ENCODE assay signal across 1 worm cellular context in genomic region chrX:4395073-4395850, ce11.
A peak's percentile ranks its signal among the peaks of the same experiment; 100 is the strongest.
TF ChIP-seq lines count a peak whose summit lies in the region.

No protein-coding gene starts in this region.

TF ChIP-seq in whole organism, L4 larva, 104 proteins besides CTCF, POLR2A, EP300 and RAD21 (continued from another document):
- TF ChIP-seq jun-1 (tag; optimal IDR thresholded peaks at IDR 0.05; lab: Kevin White, UChicago) = peak; percentile 71
- TF ChIP-seq D1046.2 (GFP tag; IDR thresholded peaks at IDR 0.05; lab: Robert Waterston, UW) = no peak
- TF ChIP-seq hlh-11 (tag; optimal IDR thresholded peaks at IDR 0.05; lab: Kevin White, UChicago) = peak; percentile 83
- peak; percentile 16 for TF ChIP-seq pqm-1 (tag; optimal IDR thresholded peaks at IDR 0.05; lab: Kevin White, UChicago)
- TF ChIP-seq zag-1 (tag; optimal IDR thresholded peaks at IDR 0.05; lab: Kevin White, UChicago) = no peak
- TF ChIP-seq mxl-3 (GFP tag; optimal IDR thresholded peaks at IDR 0.05; lab: Kevin White, UChicago) = peak; percentile 78
- peak; percentile 38 for TF ChIP-seq fkh-10 (GFP tag; optimal IDR thresholded peaks at IDR 0.05; lab: Kevin White, UChicago)
- TF ChIP-seq aly-2 (tag; optimal IDR thresholded peaks at IDR 0.05; lab: Kevin White, UChicago) = no peak
- TF ChIP-seq ZK546.5 (tag; optimal IDR thresholded peaks at IDR 0.05; lab: Kevin White, UChicago) = no peak
- no peak for TF ChIP-seq set-16 (GFP tag; IDR thresholded peaks at IDR 0.05; lab: Robert Waterston, UW)
- peak; percentile 88 for TF ChIP-seq rbr-2 (tag; optimal IDR thresholded peaks at IDR 0.05; lab: Kevin White, UChicago)
- TF ChIP-seq cey-2 (tag; optimal IDR thresholded peaks at IDR 0.05; lab: Kevin White, UChicago; ENCODE audit: borderline replicate concordance, insufficient read depth) = no peak
